Worm (Caenorhabditis elegans) whole organism, young adult: ENCODE measurements around the gene T21D12.14.
A peak's percentile ranks its signal among the peaks of the same experiment; 100 is the strongest.

ENCODE experiments used
- B0019.2 ChIP-seq: fragments of 200-800 bp; sonication (Bioruptor generic); conservative IDR thresholded peaks from 2 replicates; pipeline ENCODE4 v1.3.6; 2022; ENCODE audit warnings: missing genetic modification reagents, missing genetic modification characterization, missing compliant biosample characterization
- B0035.1 ChIP-seq: sonication (generic microtip); optimal IDR thresholded peaks from 2 replicates; lab custom pipeline; 2016; ENCODE audit warnings: missing genetic modification characterization, mild to moderate bottlenecking, missing compliant biosample characterization, missing genotype, missing genetic modification reagents
- C06A6.2 ChIP-seq: fragments of 200-800 bp; sonication (Bioruptor generic); conservative IDR thresholded peaks from 2 replicates; pipeline ENCODE4 v1.3.6; 2022; ENCODE audit warnings: missing genetic modification characterization, missing compliant biosample characterization
- F10E7.11 ChIP-seq: sonication (generic microtip); optimal IDR thresholded peaks from 2 replicates; lab custom pipeline; 2017; ENCODE audit warnings: mild to moderate bottlenecking, missing genetic modification characterization, moderate library complexity, missing compliant biosample characterization
- F23B12.7 ChIP-seq: sonication (generic microtip); optimal IDR thresholded peaks from 2 replicates; lab custom pipeline; 2017; ENCODE audit warnings: missing genetic modification characterization, mild to moderate bottlenecking, missing compliant biosample characterization, antibody characterized with exemption, moderate library complexity; ENCODE audit not compliant: insufficient read depth
- F33H1.4 ChIP-seq: fragments of 200-800 bp; sonication (Bioruptor generic); IDR thresholded peaks from 2 replicates; pipeline ENCODE4 v1.3.6; 2022; ENCODE audit warnings: missing genetic modification reagents, missing genetic modification characterization, missing compliant biosample characterization
- F49E8.2 ChIP-seq: sonication (generic microtip); optimal IDR thresholded peaks from 3 replicates; lab custom pipeline; 2017; ENCODE audit warnings: missing genetic modification characterization, mild to moderate bottlenecking, missing compliant biosample characterization, antibody characterized with exemption, moderate library complexity; ENCODE audit not compliant: insufficient read depth
- F57C9.4 ChIP-seq: sonication (generic microtip); optimal IDR thresholded peaks from 2 replicates; lab custom pipeline; 2017; ENCODE audit warnings: mild to moderate bottlenecking, missing genetic modification characterization, missing compliant biosample characterization
- K12H6.12 ChIP-seq: fragments of 200-800 bp; sonication (Bioruptor generic); optimal IDR thresholded peaks from 2 replicates; lab custom pipeline; 2018; ENCODE audit warnings: mild to moderate bottlenecking, missing genetic modification characterization, missing compliant biosample characterization
- T07F8.4 ChIP-seq: sonication (generic microtip); optimal IDR thresholded peaks from 2 replicates; lab custom pipeline; 2016; ENCODE audit warnings: mild to moderate bottlenecking, missing genetic modification characterization, moderate library complexity, missing compliant biosample characterization
- T26A5.8 ChIP-seq: sonication (generic microtip); optimal IDR thresholded peaks from 2 replicates; lab custom pipeline; 2016; ENCODE audit warnings: missing genetic modification characterization, missing compliant biosample characterization
- Y56A3A.18 ChIP-seq: fragments of 200-800 bp; sonication (Bioruptor generic); IDR thresholded peaks from 2 replicates; pipeline ENCODE4 v1.3.6; 2022; ENCODE audit warnings: missing genetic modification reagents, missing genetic modification characterization, missing compliant biosample characterization
- Y67H2A.10 ChIP-seq: fragments of 200-800 bp; sonication (Bioruptor generic); conservative IDR thresholded peaks from 2 replicates; pipeline ENCODE4 v1.3.6; 2022; ENCODE audit warnings: missing genetic modification reagents, missing genetic modification characterization, missing compliant biosample characterization
- akir-1 ChIP-seq: fragments of 200-800 bp; sonication (Bioruptor generic); optimal IDR thresholded peaks from 2 replicates; lab custom pipeline; 2018; ENCODE audit warnings: mild to moderate bottlenecking, missing genetic modification characterization, moderate library complexity, missing compliant biosample characterization
- ama-1 ChIP-seq, 3 experiments: fragments of 150-350 bp in 1 of 3; sonication (generic microtip) in 2 of 3; optimal IDR thresholded peaks; 2 replicates each; lab custom pipeline; 2014 to 2018; ENCODE audit warnings: missing biosample characterization in 2 of 3, missing genetic modification characterization in 2 of 3, missing genetic modification reagents in 2 of 3
- atf-7 ChIP-seq: sonication (generic microtip); optimal IDR thresholded peaks from 2 replicates; lab custom pipeline; 2017; ENCODE audit warnings: mild to moderate bottlenecking, missing genetic modification characterization, missing compliant biosample characterization
- attf-5 ChIP-seq: fragments of 200-800 bp; sonication (Bioruptor generic); optimal IDR thresholded peaks from 2 replicates; lab custom pipeline; 2018; ENCODE audit warnings: mild to moderate bottlenecking, missing genetic modification characterization, missing compliant biosample characterization
- bed-1 ChIP-seq: fragments of 200-800 bp; sonication (Bioruptor generic); IDR thresholded peaks from 2 replicates; pipeline ENCODE4 v1.3.6; 2022; ENCODE audit warnings: missing genetic modification reagents, missing genetic modification characterization, missing compliant biosample characterization
- ccch-3 ChIP-seq: fragments of 200-800 bp; sonication (Bioruptor generic); optimal IDR thresholded peaks from 2 replicates; lab custom pipeline; 2018; ENCODE audit warnings: mild to moderate bottlenecking, missing genetic modification characterization, missing compliant biosample characterization
- cebp-2 ChIP-seq: fragments of 200-800 bp; sonication (Bioruptor generic); IDR thresholded peaks from 2 replicates; pipeline ENCODE4 v1.3.6; 2022; ENCODE audit warnings: missing genetic modification characterization, missing compliant biosample characterization
- ceh-40 ChIP-seq: fragments of 200-800 bp; sonication (Bioruptor generic); IDR thresholded peaks from 2 replicates; pipeline ENCODE4 v1.3.6; 2022; ENCODE audit warnings: missing genetic modification characterization, missing compliant biosample characterization
- ceh-58 ChIP-seq: fragments of 200-800 bp; sonication (Bioruptor generic); IDR thresholded peaks from 2 replicates; pipeline ENCODE4 v1.3.6; 2022; ENCODE audit warnings: missing genetic modification characterization, missing compliant biosample characterization
- ceh-79 ChIP-seq: sonication (generic microtip); optimal IDR thresholded peaks from 2 replicates; lab custom pipeline; 2017; ENCODE audit warnings: mild to moderate bottlenecking, missing genetic modification characterization, missing compliant biosample characterization
- ceh-91 ChIP-seq: fragments of 200-800 bp; sonication (Bioruptor generic); IDR thresholded peaks from 2 replicates; pipeline ENCODE4 v1.3.6; 2022; ENCODE audit warnings: missing genetic modification reagents, missing genetic modification characterization, missing compliant biosample characterization
- efl-1 ChIP-seq: fragments of 150-350 bp; optimal IDR thresholded peaks from 2 replicates; lab custom pipeline; 2014; ENCODE audit warnings: missing biosample characterization, missing genetic modification reagents, missing genetic modification characterization
- ekl-4 ChIP-seq: fragments of 200-800 bp; sonication (Bioruptor generic); IDR thresholded peaks from 2 replicates; pipeline ENCODE4 v1.3.6; 2022; ENCODE audit warnings: missing genetic modification reagents, missing genetic modification characterization, missing compliant biosample characterization
- ets-4 ChIP-seq: fragments of 200-800 bp; sonication (Bioruptor generic); optimal IDR thresholded peaks from 2 replicates; lab custom pipeline; 2018; ENCODE audit warnings: mild to moderate bottlenecking, missing genetic modification characterization, missing compliant biosample characterization
- hlh-12 ChIP-seq: sonication (generic microtip); optimal IDR thresholded peaks from 2 replicates; lab custom pipeline; 2016; ENCODE audit warnings: missing genetic modification characterization, missing compliant biosample characterization
- let-526 ChIP-seq: fragments of 200-800 bp; sonication (Bioruptor generic); IDR thresholded peaks from 2 replicates; pipeline ENCODE4 v1.3.6; 2022; ENCODE audit warnings: missing genetic modification reagents, missing genetic modification characterization, missing compliant biosample characterization
- let-607 ChIP-seq, 2 experiments: fragments of 200-800 bp in 1 of 2; sonication (Bioruptor generic) in 1 of 2; sonication (generic microtip) in 1 of 2; optimal IDR thresholded peaks; 2 replicates each; lab custom pipeline; 2016 to 2018; ENCODE audit warnings: mild to moderate bottlenecking in 2 of 2, missing compliant biosample characterization in 2 of 2, missing genetic modification characterization in 2 of 2, moderate library complexity in 2 of 2, missing genotype in 1 of 2
- lin-26 ChIP-seq: fragments of 200-800 bp; sonication (Bioruptor generic); IDR thresholded peaks from 2 replicates; pipeline ENCODE4 v1.3.6; 2022; ENCODE audit warnings: missing genetic modification reagents, missing genetic modification characterization, missing compliant biosample characterization
- lin-54 ChIP-seq: fragments of 200-800 bp; sonication (Bioruptor generic); optimal IDR thresholded peaks from 2 replicates; lab custom pipeline; 2018; ENCODE audit warnings: mild to moderate bottlenecking, missing genetic modification characterization, missing compliant biosample characterization
- lsy-27 ChIP-seq: sonication (generic microtip); optimal IDR thresholded peaks from 2 replicates; lab custom pipeline; 2017; ENCODE audit warnings: missing genetic modification characterization, mild to moderate bottlenecking, missing compliant biosample characterization, antibody characterized with exemption, missing genotype, borderline replicate concordance; ENCODE audit not compliant: insufficient read depth
- nfya-1 ChIP-seq: sonication (generic microtip); optimal IDR thresholded peaks from 2 replicates; lab custom pipeline; 2017; ENCODE audit warnings: antibody characterized with exemption, missing compliant biosample characterization, missing genetic modification characterization, borderline replicate concordance; ENCODE audit not compliant: insufficient read depth
- nfyb-1 ChIP-seq: fragments of 200-800 bp; sonication (Bioruptor generic); IDR thresholded peaks from 2 replicates; pipeline ENCODE4 v1.3.6; 2022; ENCODE audit warnings: missing genetic modification reagents, missing genetic modification characterization, missing compliant biosample characterization
- nhr-80 ChIP-seq: sonication (generic microtip); optimal IDR thresholded peaks from 2 replicates; lab custom pipeline; 2016; ENCODE audit warnings: missing genetic modification characterization, missing compliant biosample characterization
- nhr-90 ChIP-seq: sonication (generic microtip); optimal IDR thresholded peaks from 2 replicates; lab custom pipeline; 2016; ENCODE audit warnings: missing genotype, mild to moderate bottlenecking, missing genetic modification characterization, missing compliant biosample characterization
- sdz-38 ChIP-seq: sonication (generic microtip); optimal IDR thresholded peaks from 2 replicates; lab custom pipeline; 2016; ENCODE audit warnings: missing genotype, missing genetic modification characterization, missing compliant biosample characterization
- snpc-1.1 ChIP-seq: sonication (generic microtip); optimal IDR thresholded peaks from 2 replicates; lab custom pipeline; 2017; ENCODE audit warnings: missing genetic modification characterization, mild to moderate bottlenecking, missing compliant biosample characterization, antibody characterized with exemption, moderate library complexity, missing genotype, missing genetic modification reagents; ENCODE audit not compliant: insufficient read depth
- snpc-3.4 ChIP-seq: sonication (generic microtip); optimal IDR thresholded peaks from 2 replicates; lab custom pipeline; 2017; ENCODE audit warnings: missing genetic modification characterization, mild to moderate bottlenecking, missing compliant biosample characterization, antibody characterized with exemption, moderate library complexity, missing genotype, missing genetic modification reagents
- snpc-4 ChIP-seq, 5 experiments: fragments of 150-350 bp in 1 of 5; sonication (generic microtip) in 4 of 5; optimal IDR thresholded peaks; 2 replicates each; lab custom pipeline; 2014 to 2018; ENCODE audit warnings: missing genetic modification characterization in 5 of 5, missing biosample characterization in 3 of 5, antibody characterized with exemption in 2 of 5, mild to moderate bottlenecking in 2 of 5, missing compliant biosample characterization in 2 of 5, missing genotype in 2 of 5, moderate library complexity in 2 of 5, missing genetic modification reagents in 1 of 5
- somi-1 ChIP-seq: fragments of 200-800 bp; sonication (Bioruptor generic); optimal IDR thresholded peaks from 2 replicates; lab custom pipeline; 2018; ENCODE audit warnings: mild to moderate bottlenecking, missing genetic modification characterization, missing compliant biosample characterization
- sptf-2 ChIP-seq: fragments of 200-800 bp; sonication (Bioruptor generic); optimal IDR thresholded peaks from 2 replicates; lab custom pipeline; 2018; ENCODE audit warnings: mild to moderate bottlenecking, missing genetic modification characterization, missing compliant biosample characterization
- tbx-9 ChIP-seq: sonication (generic microtip); optimal IDR thresholded peaks from 2 replicates; lab custom pipeline; 2016; ENCODE audit warnings: borderline replicate concordance, missing genetic modification characterization, inconsistent platforms, missing compliant biosample characterization
- xnd-1 ChIP-seq: sonication (generic microtip); optimal IDR thresholded peaks from 2 replicates; lab custom pipeline; 2016; ENCODE audit warnings: missing genotype, missing genetic modification reagents, missing genetic modification characterization, missing compliant biosample characterization
- ztf-3 ChIP-seq: fragments of 200-800 bp; sonication (Bioruptor generic); optimal IDR thresholded peaks from 2 replicates; lab custom pipeline; 2018; ENCODE audit warnings: mild to moderate bottlenecking, missing genetic modification characterization, missing compliant biosample characterization

T21D12.14 gene

ce11 chrIV:274185-274584 is 13.7 kb downstream of the T21D12.14 start, which contains the start of gene sma-10 (continued):
- TF ChIP-seq let-607 (tag; optimal IDR thresholded peaks at IDR 0.05; lab: Kevin White, UChicago) (peak in 1 of 2 experiments; percentile 24), nfyb-1 (GFP tag; lab: Robert Waterston, UW) (no peak), ekl-4 (no peak), T26A5.8 (tag; lab: Kevin White, UChicago) (no peak), K12H6.12 (tag; lab: Kevin White, UChicago) (no peak), F10E7.11 (tag; lab: Kevin White, UChicago) (no peak), Y56A3A.18 (no peak), nhr-80 (tag; lab: Kevin White, UChicago) (peak; percentile 95), lsy-27 (tag; lab: Kevin White, UChicago) (no peak), cebp-2 (no peak), ets-4 (GFP tag; lab: Kevin White, UChicago) (no peak), ccch-3 (no peak), akir-1 (GFP tag; lab: Kevin White, UChicago) (no peak), efl-1 (GFP tag; lab: Kevin White, UChicago) (no peak), lin-54 (peak; percentile 11), hlh-12 (tag; lab: Kevin White, UChicago) (no peak), Y67H2A.10 (GFP tag; lab: Robert Waterston, UW) (no peak), B0019.2 (GFP tag; lab: Robert Waterston, UW) (no peak), sdz-38 (tag; lab: Kevin White, UChicago) (no peak), F57C9.4 (tag; lab: Kevin White, UChicago) (no peak), bed-1 (no peak), ceh-91 (GFP tag; lab: Robert Waterston, UW) (no peak), F49E8.2 (tag; lab: Kevin White, UChicago) (no peak), somi-1 (GFP tag; lab: Kevin White, UChicago) (no peak), ceh-79 (tag; lab: Kevin White, UChicago) (no peak), atf-7 (tag; lab: Kevin White, UChicago) (peak; percentile 65), attf-5 (GFP tag; lab: Kevin White, UChicago) (peak; percentile 65), let-526 (no peak), snpc-4 (GFP tag; optimal IDR thresholded peaks at IDR 0.05; lab: Kevin White, UChicago) (no peak), snpc-4 (tag; optimal IDR thresholded peaks at IDR 0.05; lab: Kevin White, UChicago) (peak in 1 of 4 experiments; percentile 11), snpc-1.1 (no peak), ama-1 (optimal IDR thresholded peaks at IDR 0.05; lab: Kevin White, UChicago) (no peak), ama-1 (GFP tag; optimal IDR thresholded peaks at IDR 0.05; lab: Kevin White, UChicago) (no peak), tbx-9 (no peak), ceh-40 (GFP tag; lab: Robert Waterston, UW) (no peak), C06A6.2 (GFP tag; lab: Robert Waterston, UW) (no peak), snpc-3.4 (tag; lab: Kevin White, UChicago) (no peak), F33H1.4 (GFP tag; lab: Robert Waterston, UW) (no peak), sptf-2 (GFP tag; lab: Kevin White, UChicago) (no peak), nfya-1 (no peak)
- TF ChIP-seq, all 124 proteins: peak for 10

ce11 chrIV:273299-273698 is 14.6 kb downstream of the T21D12.14 start, which contains the start of gene srh-282:
Gene srh-282 (minus strand): TSS chrIV:273399.
- TF ChIP-seq F23B12.7 (tag; lab: Kevin White, UChicago) (no peak), xnd-1 (tag; lab: Kevin White, UChicago) (no peak), ceh-58 (GFP tag; lab: Robert Waterston, UW) (no peak), somi-1 (GFP tag; lab: Kevin White, UChicago) (no peak), nhr-90 (tag; lab: Kevin White, UChicago) (no peak), cebp-2 (no peak), ztf-3 (GFP tag; lab: Kevin White, UChicago) (no peak), let-526 (no peak), B0035.1 (tag; lab: Kevin White, UChicago) (no peak), T07F8.4 (tag; lab: Kevin White, UChicago) (no peak), lin-26 (GFP tag; lab: Robert Waterston, UW) (no peak)
- TF ChIP-seq, all 124 proteins: peak for 0
